Fruit fly (Drosophila melanogaster): Measurements from ENCODE around the gene porin.

porin gene

dm6 chr2L:10837491-10837890 is 13.2 kb downstream of the porin start, which contains the start of gene Nos:
TSS of gene Nos (minus strand) at chr2L:10837511.
- TF ChIP-seq Lpt (GFP tag; optimal IDR thresholded peaks at IDR 0.05) (no peak), lz (GFP tag; optimal IDR thresholded peaks at IDR 0.05) (no peak)

- no peak for TF ChIP-seq acj6 (GFP tag; optimal IDR thresholded peaks at IDR 0.05)
- TF ChIP-seq eg (GFP tag; IDR thresholded peaks at IDR 0.05), result no peak
- TF ChIP-seq CG16779 (tag; optimal IDR thresholded peaks at IDR 0.05), result no peak
- TF ChIP-seq CG10669 (GFP tag; optimal IDR thresholded peaks at IDR 0.05), result no peak
- TF ChIP-seq Gug (GFP tag; IDR thresholded peaks at IDR 0.05), result no peak
- TF ChIP-seq CG34406 (GFP tag; optimal IDR thresholded peaks at IDR 0.05), result no peak
- TF ChIP-seq Hr38 (GFP tag; optimal IDR thresholded peaks at IDR 0.05), result no peak
- TF ChIP-seq OdsH (GFP tag; optimal IDR thresholded peaks at IDR 0.05), result no peak
- TF ChIP-seq pdm3 (GFP tag; optimal IDR thresholded peaks at IDR 0.05), result no peak
- TF ChIP-seq CG8632 (GFP tag; optimal IDR thresholded peaks at IDR 0.05), result no peak
- TF ChIP-seq CG10631 (GFP tag; optimal IDR thresholded peaks at IDR 0.05), result no peak
- TF ChIP-seq CG3919 (GFP tag; optimal IDR thresholded peaks at IDR 0.05), result no peak
- TF ChIP-seq Eip78C (GFP tag), result no peak
- no peak for TF ChIP-seq ss (GFP tag; optimal IDR thresholded peaks at IDR 0.05)
- no peak for TF ChIP-seq CG32006 (GFP tag; optimal IDR thresholded peaks at IDR 0.05)
- TF ChIP-seq Sox14 (GFP tag; optimal IDR thresholded peaks at IDR 0.05), result no peak
- TF ChIP-seq Sox102F (GFP tag; optimal IDR thresholded peaks at IDR 0.05), result no peak
- no peak for TF ChIP-seq CG6276 (GFP tag; optimal IDR thresholded peaks at IDR 0.05)
- no peak for TF ChIP-seq fkh (GFP tag; optimal IDR thresholded peaks at IDR 0.05)
- TF ChIP-seq esn (GFP tag; optimal IDR thresholded peaks at IDR 0.05), result no peak
These were observed 19.1 kb downstream of the porin start for dm6 chr2L:10831590-10831989.

- TF ChIP-seq CG6792 (GFP tag; optimal IDR thresholded peaks at IDR 0.05) (no peak), Blimp-1 (GFP tag; optimal IDR thresholded peaks at IDR 0.05) (no peak), fkh (GFP tag; optimal IDR thresholded peaks at IDR 0.05) (peak; percentile 61), Gug (GFP tag; IDR thresholded peaks at IDR 0.05) (no peak)
These were observed 28.0 kb downstream of the porin start for dm6 chr2L:10822620-10823019.

dm6 chr2L:10820405-10820804 is 30.2 kb downstream of the porin start, which contains the start of gene CG17134:
TSS of gene CG17134 (plus strand) at chr2L:10820705.
- TF ChIP-seq acj6 (GFP tag; optimal IDR thresholded peaks at IDR 0.05) (no peak), dsx (GFP tag; optimal IDR thresholded peaks at IDR 0.05; ENCODE audit: poor library complexity, severe bottlenecking) (no peak), CG6163 (GFP tag; IDR thresholded peaks at IDR 0.05) (no peak), CG8319 (GFP tag; optimal IDR thresholded peaks at IDR 0.05) (no peak), topi (GFP tag; optimal IDR thresholded peaks at IDR 0.05) (no peak), CG6808 (GFP tag; optimal IDR thresholded peaks at IDR 0.05) (no peak), salr (GFP tag; optimal IDR thresholded peaks at IDR 0.05) (no peak), pdm3 (GFP tag; optimal IDR thresholded peaks at IDR 0.05) (no peak), achi (GFP tag; optimal IDR thresholded peaks at IDR 0.05) (no peak), CG16779 (tag; optimal IDR thresholded peaks at IDR 0.05) (no peak), lz (GFP tag; optimal IDR thresholded peaks at IDR 0.05) (no peak), spab (GFP tag; optimal IDR thresholded peaks at IDR 0.05) (no peak)

dm6 chr2L:10818807-10819206 is 31.8 kb downstream of the porin start, which contains the start of gene CG6508:
TSS of gene CG6508 (plus strand) at chr2L:10819107.
- TF ChIP-seq Sox102F (GFP tag; optimal IDR thresholded peaks at IDR 0.05) (no peak), CG6276 (GFP tag; optimal IDR thresholded peaks at IDR 0.05) (no peak), CG3919 (GFP tag; optimal IDR thresholded peaks at IDR 0.05) (no peak)

Measured in whole organism, prepupa.